Worm (Caenorhabditis elegans) whole organism, late embryonic: Measurements from ENCODE around the gene tsp-18.
A peak's percentile ranks its signal among the peaks of the same experiment; 100 is the strongest.

Experiments used
- C08G9.2 ChIP-seq: sonication (generic microtip); optimal IDR thresholded peaks from 2 replicates; lab custom pipeline; 2016; ENCODE audit warnings: mild to moderate bottlenecking, missing genetic modification characterization, moderate library complexity, missing compliant biosample characterization
- K02D7.2 ChIP-seq: sonication (generic microtip); optimal IDR thresholded peaks from 2 replicates; lab custom pipeline; 2017; ENCODE audit warnings: mild to moderate bottlenecking, missing genetic modification characterization, missing compliant biosample characterization
- ahr-1 ChIP-seq: sonication (generic microtip); optimal IDR thresholded peaks from 2 replicates; lab custom pipeline; 2016; ENCODE audit warnings: missing genetic modification characterization, missing compliant biosample characterization
- ama-1 ChIP-seq: fragments of 150-350 bp; optimal IDR thresholded peaks from 2 replicates; lab custom pipeline; 2014
- ceh-19 ChIP-seq: fragments of 200-800 bp; sonication (Bioruptor generic); optimal IDR thresholded peaks from 2 replicates; lab custom pipeline; 2018; ENCODE audit warnings: mild to moderate bottlenecking, missing genetic modification characterization, missing compliant biosample characterization
- ceh-2 ChIP-seq: sonication (generic microtip); optimal IDR thresholded peaks from 2 replicates; lab custom pipeline; 2016; ENCODE audit warnings: missing genotype, missing genetic modification characterization, missing compliant biosample characterization
- ceh-22 ChIP-seq: sonication (generic microtip); optimal IDR thresholded peaks from 2 replicates; lab custom pipeline; 2017; ENCODE audit warnings: missing biosample characterization, missing genetic modification characterization
- ceh-24 ChIP-seq: sonication (generic microtip); optimal IDR thresholded peaks from 2 replicates; lab custom pipeline; 2016; ENCODE audit warnings: mild to moderate bottlenecking, missing genetic modification characterization, missing compliant biosample characterization
- ceh-30 ChIP-seq: fragments of 150-350 bp; optimal IDR thresholded peaks from 2 replicates; lab custom pipeline; 2014; ENCODE audit warnings: missing biosample characterization, missing genetic modification characterization
- ceh-31 ChIP-seq: sonication (generic microtip); optimal IDR thresholded peaks from 2 replicates; lab custom pipeline; 2016; ENCODE audit warnings: missing genetic modification characterization, missing compliant biosample characterization
- ceh-34 ChIP-seq: sonication (generic microtip); optimal IDR thresholded peaks from 2 replicates; lab custom pipeline; 2016; ENCODE audit warnings: mild to moderate bottlenecking, missing genetic modification characterization, missing compliant biosample characterization
- ceh-48 ChIP-seq: sonication (generic microtip); optimal IDR thresholded peaks from 2 replicates; lab custom pipeline; 2016; ENCODE audit warnings: missing genetic modification characterization, inconsistent platforms, missing compliant biosample characterization
- ceh-9 ChIP-seq: sonication (generic microtip); optimal IDR thresholded peaks from 2 replicates; lab custom pipeline; 2016; ENCODE audit warnings: mild to moderate bottlenecking, missing genetic modification characterization, inconsistent platforms, missing compliant biosample characterization
- dmd-4 ChIP-seq: sonication (generic microtip); optimal IDR thresholded peaks from 2 replicates; lab custom pipeline; 2016; ENCODE audit warnings: borderline replicate concordance, missing genetic modification characterization, missing compliant biosample characterization
- dve-1 ChIP-seq: sonication (generic microtip); optimal IDR thresholded peaks from 2 replicates; lab custom pipeline; 2017; ENCODE audit warnings: antibody characterized with exemption, mild to moderate bottlenecking, missing genetic modification characterization, missing compliant biosample characterization
- elt-2 ChIP-seq: sonication (generic microtip); optimal IDR thresholded peaks from 2 replicates; lab custom pipeline; 2016; ENCODE audit warnings: missing genetic modification reagents, missing genetic modification characterization, missing compliant biosample characterization
- elt-4 ChIP-seq: sonication (generic microtip); optimal IDR thresholded peaks from 2 replicates; lab custom pipeline; 2016; ENCODE audit warnings: missing genetic modification characterization, missing compliant biosample characterization
- ets-4 ChIP-seq: sonication (generic microtip); optimal IDR thresholded peaks from 2 replicates; lab custom pipeline; 2016; ENCODE audit warnings: missing genetic modification characterization, missing compliant biosample characterization
- eyg-1 ChIP-seq: sonication (generic microtip); optimal IDR thresholded peaks from 2 replicates; lab custom pipeline; 2016; ENCODE audit warnings: missing genotype, missing genetic modification characterization, missing compliant biosample characterization
- fkh-6 ChIP-seq: sonication (generic microtip); optimal IDR thresholded peaks from 2 replicates; lab custom pipeline; 2016; ENCODE audit warnings: missing genetic modification characterization, missing compliant biosample characterization
- hlh-30 ChIP-seq: sonication (generic microtip); optimal IDR thresholded peaks from 2 replicates; lab custom pipeline; 2017; ENCODE audit warnings: antibody characterized with exemption, missing genetic modification characterization, missing compliant biosample characterization; ENCODE audit not compliant: insufficient read depth
- hlh-8 ChIP-seq: sonication (generic microtip); optimal IDR thresholded peaks from 2 replicates; lab custom pipeline; 2016; ENCODE audit warnings: missing genotype, missing genetic modification characterization, missing compliant biosample characterization
- lin-11 ChIP-seq: fragments of 200-800 bp; sonication (Bioruptor generic); optimal IDR thresholded peaks from 2 replicates; lab custom pipeline; 2018; ENCODE audit warnings: mild to moderate bottlenecking, missing genetic modification characterization, missing compliant biosample characterization
- mec-3 ChIP-seq: sonication (generic microtip); optimal IDR thresholded peaks from 2 replicates; lab custom pipeline; 2016; ENCODE audit warnings: borderline replicate concordance, missing genetic modification characterization, missing compliant biosample characterization
- nfya-1 ChIP-seq: sonication (generic microtip); optimal IDR thresholded peaks from 2 replicates; lab custom pipeline; 2017; ENCODE audit warnings: missing genetic modification characterization, mild to moderate bottlenecking, missing compliant biosample characterization, antibody characterized with exemption, moderate library complexity
- pat-9 ChIP-seq: fragments of 200-800 bp; sonication (Bioruptor generic); optimal IDR thresholded peaks from 2 replicates; lab custom pipeline; 2018; ENCODE audit warnings: mild to moderate bottlenecking, missing genetic modification characterization, moderate library complexity, missing compliant biosample characterization
- pqm-1 ChIP-seq: sonication (generic microtip); optimal IDR thresholded peaks from 2 replicates; lab custom pipeline; 2016; ENCODE audit warnings: missing genetic modification characterization, missing compliant biosample characterization
- sox-4 ChIP-seq: sonication (generic microtip); optimal IDR thresholded peaks from 2 replicates; lab custom pipeline; 2017; ENCODE audit warnings: mild to moderate bottlenecking, missing genetic modification characterization, inconsistent platforms, missing compliant biosample characterization
- syd-9 ChIP-seq: sonication (generic microtip); optimal IDR thresholded peaks from 2 replicates; lab custom pipeline; 2016; ENCODE audit warnings: mild to moderate bottlenecking, missing genetic modification characterization, moderate library complexity, missing compliant biosample characterization
- tbx-2 ChIP-seq: sonication (generic microtip); optimal IDR thresholded peaks from 2 replicates; lab custom pipeline; 2016; ENCODE audit warnings: missing genetic modification characterization, missing compliant biosample characterization
- tbx-7 ChIP-seq: sonication (generic microtip); optimal IDR thresholded peaks from 2 replicates; lab custom pipeline; 2016; ENCODE audit warnings: missing genotype, missing genetic modification characterization, missing compliant biosample characterization
- unc-3 ChIP-seq, 2 experiments: fragments of 200-800 bp in 1 of 2; sonication (Bioruptor generic) in 1 of 2; sonication (generic microtip) in 1 of 2; conservative IDR thresholded peaks in 1 of 2; optimal IDR thresholded peaks in 1 of 2; 2 replicates each; pipeline versions ENCODE4 v1.3.6 to Lab custom; 2016 to 2022; ENCODE audit warnings: missing compliant biosample characterization in 2 of 2, missing genetic modification characterization in 2 of 2, missing genetic modification reagents in 1 of 2
- unc-42 ChIP-seq: sonication (generic microtip); optimal IDR thresholded peaks from 2 replicates; lab custom pipeline; 2016; ENCODE audit warnings: missing genotype, missing genetic modification characterization, missing compliant biosample characterization
- unc-86 ChIP-seq: sonication (generic microtip); optimal IDR thresholded peaks from 2 replicates; lab custom pipeline; 2016; ENCODE audit warnings: missing genetic modification characterization, missing compliant biosample characterization
- zip-5 ChIP-seq: sonication (generic microtip); optimal IDR thresholded peaks from 2 replicates; lab custom pipeline; 2016; ENCODE audit warnings: missing genetic modification characterization, missing compliant biosample characterization
- ztf-16 ChIP-seq: sonication (generic microtip); optimal IDR thresholded peaks from 2 replicates; lab custom pipeline; 2017; ENCODE audit warnings: missing genetic modification characterization, missing compliant biosample characterization

tsp-18 gene

ce11 chrII:5866920-5867319 is 37.4 kb upstream of the tsp-18 start:
- TF ChIP-seq elt-4 (tag; lab: Kevin White, UChicago) (no peak), ceh-19 (no peak), nfya-1 (tag; lab: Kevin White, UChicago) (peak; percentile 75), unc-86 (tag; lab: Kevin White, UChicago) (no peak), pqm-1 (tag; lab: Kevin White, UChicago) (no peak)
- TF ChIP-seq, all 69 proteins: peak for 1

DNA sequence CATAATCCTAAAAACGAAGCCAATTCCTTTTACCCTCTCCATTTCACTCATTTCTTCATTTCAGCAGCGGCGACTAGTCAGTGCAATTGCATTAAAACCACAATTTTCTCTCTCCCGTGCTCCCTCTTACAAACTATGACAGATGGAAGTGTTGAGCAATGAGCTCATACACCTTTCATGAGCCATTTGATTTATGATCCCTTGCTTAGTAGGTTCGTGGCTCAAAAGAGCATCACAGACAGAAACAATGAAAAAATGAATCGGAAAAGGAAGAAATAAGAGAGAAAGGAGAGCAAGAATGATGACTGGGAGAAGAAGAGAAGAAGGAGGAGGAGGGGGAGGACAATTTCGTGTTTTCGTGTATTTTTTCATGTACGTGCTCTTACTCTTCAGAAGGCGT is 32.8 kb upstream of the tsp-18 start:
- TF ChIP-seq fkh-6 (tag; lab: Kevin White, UChicago) (no peak), dve-1 (tag; lab: Kevin White, UChicago) (no peak), hlh-8 (tag; lab: Kevin White, UChicago) (no peak), syd-9 (no peak), mec-3 (no peak), ama-1 (lab: Kevin White, UChicago) (no peak), sox-4 (tag; lab: Kevin White, UChicago) (peak; percentile 8), ceh-2 (tag; lab: Kevin White, UChicago) (no peak), lin-11 (tag; lab: Kevin White, UChicago) (no peak), unc-42 (tag; lab: Kevin White, UChicago) (peak; percentile 21), ceh-34 (tag; lab: Kevin White, UChicago) (no peak), pat-9 (no peak), ceh-24 (tag; lab: Kevin White, UChicago) (no peak), ceh-48 (tag; lab: Kevin White, UChicago) (no peak), eyg-1 (tag; lab: Kevin White, UChicago) (no peak), elt-4 (tag; lab: Kevin White, UChicago) (no peak), ets-4 (tag; lab: Kevin White, UChicago) (no peak), ceh-31 (no peak), tbx-2 (tag; lab: Kevin White, UChicago) (peak; percentile 6)

ce11 chrII:5872414-5872813 is 31.9 kb upstream of the tsp-18 start:
- TF ChIP-seq zip-5 (tag; lab: Kevin White, UChicago), result no peak
- TF ChIP-seq dve-1 (tag; lab: Kevin White, UChicago), result no peak
- no peak for TF ChIP-seq ceh-9 (tag; lab: Kevin White, UChicago)
- no peak for TF ChIP-seq tbx-2 (tag; lab: Kevin White, UChicago)
- TF ChIP-seq ahr-1 (tag; lab: Kevin White, UChicago), result no peak

ce11 chrII:5873564-5874070 is 30.7 kb upstream of the tsp-18 start, which contains the start of gene tex-2:
TSS of gene tex-2 (minus strand) at chrII:5873614.
- TF ChIP-seq syd-9, result no peak
- TF ChIP-seq ztf-16 (tag; lab: Kevin White, UChicago), result peak; percentile 39
- peak; percentile 60 for TF ChIP-seq ceh-31
- TF ChIP-seq tbx-2 (tag; lab: Kevin White, UChicago), result peak; percentile 47
- no peak for TF ChIP-seq ceh-30 (tag; lab: Kevin White, UChicago)
- no peak for TF ChIP-seq ceh-22 (tag; lab: Kevin White, UChicago)
- TF ChIP-seq C08G9.2, result peak; percentile 31
- peak; percentile 47 for TF ChIP-seq zip-5 (tag; lab: Kevin White, UChicago)
- TF ChIP-seq elt-2 (tag; lab: Kevin White, UChicago), result peak; percentile 70
- peak; percentile 63 for TF ChIP-seq unc-42 (tag; lab: Kevin White, UChicago)
- TF ChIP-seq ceh-2 (tag; lab: Kevin White, UChicago), result peak; percentile 14
- TF ChIP-seq, all 69 proteins: peak for 8

DNA sequence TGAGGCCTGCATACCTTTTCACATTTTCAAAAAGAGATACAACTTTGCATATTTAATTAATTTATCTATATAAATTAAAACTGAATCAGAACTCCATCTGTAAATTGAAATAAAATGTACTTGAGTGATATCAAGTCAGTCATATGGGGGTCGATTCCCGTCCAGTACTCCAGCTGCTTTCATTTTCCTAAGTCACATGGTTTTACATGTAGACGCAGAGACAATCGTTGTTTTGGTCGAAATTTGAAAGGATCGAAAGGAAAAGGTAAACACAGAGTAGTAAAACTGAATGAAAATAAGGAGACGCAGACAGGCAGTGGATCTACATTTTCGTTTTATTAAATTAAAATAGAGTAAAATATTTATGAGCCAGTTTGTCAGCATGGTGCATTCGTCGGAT is 30.2 kb upstream of the tsp-18 start:
- TF ChIP-seq K02D7.2 (tag; lab: Kevin White, UChicago), result no peak
- TF ChIP-seq ahr-1 (tag; lab: Kevin White, UChicago), result no peak
- peak; percentile 77 for TF ChIP-seq hlh-30 (tag; lab: Kevin White, UChicago)
- TF ChIP-seq ceh-34 (tag; lab: Kevin White, UChicago), result no peak
- no peak for TF ChIP-seq dmd-4
- TF ChIP-seq unc-3 (GFP tag; conservative IDR thresholded peaks at IDR 0.05; lab: Robert Waterston, UW), result no peak
- no peak for TF ChIP-seq unc-3 (tag; optimal IDR thresholded peaks at IDR 0.05; lab: Kevin White, UChicago)
- no peak for TF ChIP-seq ceh-2 (tag; lab: Kevin White, UChicago)
- no peak for TF ChIP-seq tbx-7 (tag; lab: Kevin White, UChicago)
